Fruit fly (Drosophila melanogaster): ENCODE results near the gene Sptr.

The Sptr gene

DNA sequence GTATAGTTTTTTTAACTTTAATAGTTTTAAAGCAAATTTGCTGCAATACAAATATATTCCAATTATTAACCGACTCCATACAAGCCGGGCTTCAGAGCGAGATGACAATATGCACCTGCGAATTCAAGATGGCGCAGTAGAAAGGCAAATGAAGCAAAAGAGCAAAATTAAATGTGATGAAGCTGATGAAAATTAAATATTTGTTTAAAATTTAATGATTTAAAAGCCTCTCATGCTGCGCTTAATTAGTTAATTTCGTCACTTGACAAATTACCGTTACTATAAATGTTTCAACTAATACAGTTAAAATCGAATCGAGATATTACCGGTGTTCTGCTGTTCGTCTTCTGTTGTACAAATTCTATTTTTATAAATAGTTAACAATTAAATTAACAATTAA lies 24.8 kb upstream of the Sptr start, which contains the start of gene CG33181:
TSS of gene CG33181 (plus strand) at position 301 of the 400 bp plus-strand sequence.
- no peak for TF ChIP-seq CG17801 (GFP tag; optimal IDR thresholded peaks at IDR 0.05; ENCODE audit: partially characterized antibody)

DNA sequence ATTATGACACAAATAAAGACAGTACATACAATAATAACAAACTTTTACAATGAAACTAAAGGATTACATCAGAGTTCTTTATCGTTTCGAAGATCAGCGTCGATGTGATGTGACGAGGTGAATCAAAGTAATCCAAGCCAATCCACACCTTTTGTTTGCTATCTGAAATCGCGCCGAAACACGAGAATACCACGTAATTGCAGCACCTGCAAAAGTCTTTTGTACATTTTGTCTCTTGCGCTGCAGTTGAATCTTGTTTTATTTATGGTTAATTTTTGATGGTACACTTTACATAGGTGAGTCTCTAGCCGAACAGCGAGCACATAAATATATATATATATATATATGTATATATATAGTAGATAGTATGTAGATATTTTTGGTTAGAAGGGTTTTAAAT lies 20.5 kb upstream of the Sptr start:
- TF ChIP-seq CG17801 (GFP tag; optimal IDR thresholded peaks at IDR 0.05; ENCODE audit: partially characterized antibody), result no peak

DNA sequence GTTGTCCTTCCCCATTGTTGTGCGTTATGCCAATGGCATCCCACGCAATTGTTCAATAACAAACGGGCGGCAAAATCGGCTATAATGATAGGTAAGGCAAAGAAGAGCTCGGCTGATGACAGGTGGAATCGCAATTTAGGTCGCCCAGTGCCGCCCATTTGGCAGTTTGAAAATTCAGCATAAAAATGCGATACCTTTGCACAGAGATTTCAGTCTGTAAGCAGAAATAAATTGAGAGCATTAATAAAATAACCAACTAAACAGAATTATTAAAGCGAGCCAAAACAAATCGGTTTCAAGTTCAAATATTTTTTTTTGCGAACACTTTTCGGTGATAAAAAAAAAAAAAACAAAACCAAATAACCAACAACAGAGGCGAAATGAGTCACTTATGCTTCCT lies 19.4 kb upstream of the Sptr start, which contains the start of gene CG33223:
TSS of gene CG33223 (minus strand) at position 215 of the 400 bp plus-strand sequence.
- TF ChIP-seq CG17801 (GFP tag; optimal IDR thresholded peaks at IDR 0.05; ENCODE audit: partially characterized antibody), result no peak

DNA sequence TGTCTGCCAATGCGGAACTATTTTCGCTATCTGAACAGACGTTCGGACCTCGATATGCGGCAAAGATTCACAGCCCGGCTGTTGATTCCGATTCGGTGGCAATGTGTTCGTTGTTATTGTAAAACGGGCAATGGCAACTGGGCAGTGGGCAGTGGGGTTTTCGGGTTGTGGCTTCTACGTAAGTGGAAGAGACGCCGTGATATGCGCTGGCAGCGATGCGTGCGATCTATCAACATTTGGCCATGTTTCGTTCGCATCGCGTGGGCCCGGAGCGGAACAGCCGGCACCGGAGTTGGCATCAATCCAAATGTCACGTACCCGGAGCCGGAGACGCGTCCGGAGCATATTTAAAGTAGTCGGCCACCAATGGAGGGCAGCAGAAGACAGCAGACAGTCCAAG lies 17.2 kb upstream of the Sptr start, which contains the start of gene Cp38:
TSS of gene Cp38 (plus strand) at position 376 of the 400 bp plus-strand sequence.
- TF ChIP-seq CG17801 (GFP tag; optimal IDR thresholded peaks at IDR 0.05; ENCODE audit: partially characterized antibody), result no peak

DNA sequence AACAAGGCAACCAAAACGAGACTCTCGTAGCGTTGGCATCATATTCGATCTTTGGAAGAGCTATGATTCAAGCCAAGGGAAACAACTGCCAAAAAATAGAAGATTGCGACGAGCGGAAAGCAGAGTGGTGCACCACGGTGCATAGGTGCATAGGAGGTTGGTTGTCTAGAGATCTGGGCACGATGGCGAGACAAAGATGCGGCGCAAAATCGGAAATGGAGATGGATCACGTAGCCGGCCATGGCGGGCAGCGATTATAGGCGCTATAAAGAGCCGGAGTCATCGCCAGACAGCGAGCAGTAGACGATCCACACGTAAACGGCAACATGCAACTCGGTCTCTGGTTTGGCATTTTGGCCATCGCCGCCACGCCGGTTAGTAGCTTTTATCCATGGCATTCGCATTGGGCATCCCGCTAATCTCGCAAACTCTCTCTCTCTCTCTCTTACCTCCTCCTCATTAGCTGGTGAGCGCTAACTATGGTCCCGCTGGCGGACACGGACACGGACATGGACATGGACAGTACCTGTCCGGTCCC lies 14.9 kb upstream of the Sptr start, which contains the start of gene Cp36:
TSS of gene Cp36 (plus strand) at position 289 of the 538 bp plus-strand sequence.
- no peak for TF ChIP-seq CG17801 (GFP tag; optimal IDR thresholded peaks at IDR 0.05; ENCODE audit: partially characterized antibody)

DNA sequence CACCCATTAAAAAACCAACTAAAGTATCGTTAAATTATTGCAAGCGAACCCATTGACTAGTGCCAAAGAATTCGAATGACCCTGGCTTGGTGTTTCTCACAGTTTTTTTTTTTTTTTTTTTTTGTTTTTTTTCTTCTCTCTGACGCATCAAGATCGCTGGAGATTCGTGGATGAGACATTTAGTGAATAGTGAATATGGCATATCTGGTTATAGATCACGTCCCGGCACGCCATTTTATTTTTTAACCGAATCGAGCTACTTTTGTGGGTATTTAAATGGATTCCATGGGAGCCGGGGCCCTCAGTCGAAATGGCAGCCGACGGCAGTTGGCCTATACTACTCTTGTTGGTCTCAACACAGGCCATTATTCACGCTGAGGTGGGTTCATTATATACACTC lies 12.6 kb upstream of the Sptr start, which contains the start of gene Cp7Fc:
TSS of gene Cp7Fc (plus strand) at position 301 of the 400 bp plus-strand sequence.
- no peak for TF ChIP-seq CG17801 (GFP tag; optimal IDR thresholded peaks at IDR 0.05; ENCODE audit: partially characterized antibody)

DNA sequence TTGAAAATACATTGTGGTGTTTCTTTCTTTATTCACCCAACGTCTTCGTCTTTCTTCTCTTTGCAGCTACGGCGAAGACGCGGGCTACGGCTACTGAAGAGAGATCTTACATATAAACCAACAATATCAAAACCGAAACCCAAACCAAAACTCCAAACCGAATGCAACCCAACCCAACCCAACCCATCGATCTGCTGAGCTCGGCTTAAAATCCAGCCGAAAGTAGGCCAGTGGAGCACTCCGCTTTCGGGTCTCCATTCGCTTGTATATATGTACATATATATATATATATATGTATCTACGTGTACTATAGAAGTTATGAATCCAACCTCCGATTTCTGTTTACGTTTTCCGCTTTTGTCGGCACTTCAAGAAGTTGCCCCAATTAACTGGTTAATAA lies 11.4 kb upstream of the Sptr start:
- no peak for TF ChIP-seq CG17801 (GFP tag; optimal IDR thresholded peaks at IDR 0.05; ENCODE audit: partially characterized antibody)

DNA sequence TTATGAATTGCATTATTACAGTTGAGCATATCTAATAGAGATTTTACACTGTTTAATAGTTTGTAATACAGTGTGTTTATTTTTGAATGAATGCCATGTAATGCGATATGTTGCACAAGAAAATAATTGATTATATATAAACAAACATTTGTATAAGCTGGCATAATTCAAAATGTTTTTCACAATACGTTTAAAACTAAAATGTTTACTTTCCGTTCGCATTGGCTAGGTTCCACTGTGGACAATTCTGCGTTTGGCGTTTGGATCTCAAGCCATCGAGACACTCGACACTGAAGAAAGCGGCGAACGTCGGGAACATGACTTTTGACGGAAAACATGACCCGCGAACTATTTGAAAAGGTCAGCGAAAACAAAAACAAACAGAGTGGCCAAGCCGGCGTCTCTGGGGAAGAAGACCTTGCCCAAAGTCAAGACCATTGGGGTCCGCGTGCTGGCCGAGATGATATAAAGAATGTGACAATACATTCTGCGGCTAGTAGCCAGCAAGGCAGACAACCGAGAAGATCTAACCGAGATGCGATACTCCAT lies 9.2 kb upstream of the Sptr start, which contains the start of gene Cp7Fb:
TSS of gene Cp7Fb (plus strand) at position 499 of the 549 bp plus-strand sequence.
- TF ChIP-seq CG17801 (GFP tag; optimal IDR thresholded peaks at IDR 0.05; ENCODE audit: partially characterized antibody), result no peak

DNA sequence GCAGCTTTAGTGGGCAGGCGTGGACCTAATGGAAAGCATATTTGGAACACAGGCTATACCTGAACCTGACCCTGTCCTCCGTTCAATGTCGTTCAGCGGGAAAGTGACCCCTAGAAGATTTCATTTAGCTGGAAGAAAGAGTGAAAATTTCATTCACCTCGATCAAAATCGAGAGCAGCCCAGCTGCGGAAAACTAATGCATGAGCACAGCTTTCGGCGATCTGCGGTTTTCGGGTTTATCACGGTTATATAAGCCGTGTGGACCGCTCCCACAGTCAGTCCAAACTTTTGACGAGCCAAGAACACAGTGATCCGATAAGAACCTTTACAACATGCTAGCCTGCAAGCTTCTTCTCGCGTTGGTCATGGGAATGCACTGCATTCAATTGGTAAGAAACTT lies 6.3 kb upstream of the Sptr start, which contains the start of gene Cp7Fa:
TSS of gene Cp7Fa (plus strand) at position 301 of the 400 bp plus-strand sequence.
- TF ChIP-seq CG17801 (GFP tag; optimal IDR thresholded peaks at IDR 0.05; ENCODE audit: partially characterized antibody), result no peak

DNA sequence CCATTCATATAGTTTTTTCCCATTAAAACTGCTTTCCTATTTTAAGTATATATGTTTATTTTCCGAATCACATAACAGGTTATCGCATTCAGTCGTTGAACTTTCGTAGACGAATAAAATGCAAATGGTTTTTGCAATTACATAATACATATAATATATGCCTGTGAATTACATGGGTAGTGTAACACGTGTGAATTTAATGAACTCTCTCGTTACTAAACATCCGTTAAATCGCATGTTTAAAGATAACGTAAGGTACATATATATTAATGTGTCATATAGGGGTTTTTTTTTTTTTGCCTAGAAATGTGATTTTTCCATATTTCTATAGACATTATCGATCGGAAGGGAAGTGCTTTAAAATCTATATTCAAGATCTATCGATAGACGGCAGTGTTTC lies 5.4 kb upstream of the Sptr start:
- TF ChIP-seq CG17801 (GFP tag; optimal IDR thresholded peaks at IDR 0.05; ENCODE audit: partially characterized antibody), result no peak

DNA sequence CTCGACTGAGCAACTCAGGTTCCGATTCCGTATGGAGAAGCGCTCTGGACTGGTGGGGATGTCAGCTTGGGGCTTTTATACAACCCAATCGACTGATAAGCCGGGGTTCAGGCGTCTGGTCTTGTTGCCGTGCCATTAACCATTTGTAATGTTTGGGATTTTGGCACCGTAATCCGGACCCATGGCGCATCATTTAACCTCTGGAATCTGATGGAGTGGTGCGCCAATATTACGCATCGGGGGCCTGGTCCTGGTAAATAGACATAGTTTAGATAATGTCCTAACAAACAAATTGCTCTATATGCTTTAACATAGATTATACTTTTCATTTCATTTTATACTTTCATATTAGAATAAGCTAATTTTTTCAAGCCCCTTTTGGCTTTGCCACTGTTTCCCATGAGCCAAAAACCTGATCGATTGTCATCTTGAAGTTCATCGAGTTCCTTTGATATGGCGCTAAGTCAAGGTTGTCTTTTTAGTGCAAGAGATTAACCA lies 4.8 kb upstream of the Sptr start, which contains the start of gene CG12116:
TSS of gene CG12116 (minus strand) at position 51 of the 498 bp plus-strand sequence.
- TF ChIP-seq CG17801 (GFP tag; optimal IDR thresholded peaks at IDR 0.05; ENCODE audit: partially characterized antibody), result no peak

DNA sequence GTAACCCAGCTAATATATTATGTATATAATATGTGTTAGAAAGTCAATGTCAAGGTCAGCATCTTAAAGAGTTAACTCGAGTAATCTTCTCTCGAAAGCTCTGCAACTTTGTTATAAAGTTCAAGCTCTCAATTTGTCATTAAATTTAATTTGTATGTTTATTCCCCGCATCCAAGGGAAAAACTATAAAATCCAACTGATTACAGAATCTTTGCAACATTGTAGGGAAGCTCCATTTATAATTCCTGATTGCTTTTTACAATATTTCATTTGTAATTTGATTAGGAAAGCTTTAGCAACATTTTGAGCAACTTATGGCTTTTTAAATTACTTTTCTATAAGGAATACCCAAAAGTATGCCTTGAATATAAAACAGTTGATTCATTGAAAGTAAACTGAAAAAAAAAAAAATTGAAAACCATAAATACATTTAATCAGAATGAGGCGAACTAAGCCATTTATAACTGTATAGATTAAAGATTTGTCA lies 2.5 kb upstream of the Sptr start:
- TF ChIP-seq CG17801 (GFP tag; optimal IDR thresholded peaks at IDR 0.05; ENCODE audit: partially characterized antibody), result no peak

DNA sequence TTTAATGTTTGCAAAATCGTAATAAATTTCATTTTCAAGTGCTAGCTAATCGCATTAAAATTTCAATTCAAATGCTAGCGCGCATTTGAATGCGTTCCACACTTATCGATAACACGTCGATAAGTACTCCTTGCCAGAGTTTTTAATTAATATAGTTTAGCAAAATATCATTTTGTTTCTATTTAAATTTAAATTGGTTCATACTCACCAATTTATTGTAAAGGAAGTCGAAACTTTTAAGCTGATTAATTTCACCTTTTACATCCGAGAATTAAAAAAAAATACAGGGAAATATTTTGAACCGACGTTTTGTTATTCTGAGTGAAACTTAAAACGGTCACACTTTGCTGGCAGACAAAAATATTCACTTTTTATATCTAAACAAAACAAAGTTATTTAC lies 3.1 kb downstream of the Sptr start, which contains the start of gene Es2:
TSS of gene Es2 (plus strand) at position 333 of the 400 bp plus-strand sequence.
- TF ChIP-seq CG17801 (GFP tag; optimal IDR thresholded peaks at IDR 0.05; ENCODE audit: partially characterized antibody), result no peak

DNA sequence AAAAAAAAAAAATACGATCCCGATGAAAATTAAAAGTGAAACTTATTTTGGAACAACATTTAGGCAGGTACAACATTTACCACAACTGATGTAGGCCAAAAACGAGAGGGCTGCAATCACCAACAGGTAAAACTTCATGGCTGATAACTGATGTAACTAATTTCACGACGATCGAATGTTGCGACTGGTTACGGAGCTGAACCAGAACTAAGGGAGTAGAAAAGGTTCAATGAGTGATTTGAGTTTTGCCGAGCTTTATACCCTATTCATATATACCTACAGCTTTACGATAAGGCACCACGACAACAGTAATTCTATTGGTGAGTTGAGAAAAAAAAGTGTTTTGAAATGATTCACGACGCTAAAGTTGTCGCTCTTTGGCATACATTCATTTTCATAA lies 3.6 kb downstream of the Sptr start, which contains the start of gene CG15347:
TSS of gene CG15347 (minus strand) at position 213 of the 400 bp plus-strand sequence.
- no peak for TF ChIP-seq CG17801 (GFP tag; optimal IDR thresholded peaks at IDR 0.05; ENCODE audit: partially characterized antibody)

DNA sequence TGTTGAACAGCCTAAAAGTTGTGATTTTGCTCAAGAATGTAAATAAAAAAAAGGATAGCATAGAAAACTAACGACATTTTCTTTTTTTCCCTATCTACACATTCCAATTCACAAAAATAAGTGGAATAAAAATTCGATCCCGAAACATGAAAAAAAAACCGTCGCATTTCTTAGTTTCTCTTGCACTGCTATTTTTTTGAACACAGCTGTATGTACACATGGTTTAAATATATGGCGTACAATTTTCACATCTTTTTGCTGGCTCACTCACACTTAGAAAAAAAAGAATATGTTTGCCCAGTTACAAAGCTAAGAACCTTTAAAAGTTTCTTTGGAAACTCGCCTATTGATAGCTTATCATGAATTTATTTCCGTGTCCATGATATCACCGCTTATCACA lies 4.0 kb downstream of the Sptr start:
- TF ChIP-seq CG17801 (GFP tag; optimal IDR thresholded peaks at IDR 0.05; ENCODE audit: partially characterized antibody), result no peak
